Fruit fly (Drosophila melanogaster): ENCODE results near the gene CG8004.

DNA sequence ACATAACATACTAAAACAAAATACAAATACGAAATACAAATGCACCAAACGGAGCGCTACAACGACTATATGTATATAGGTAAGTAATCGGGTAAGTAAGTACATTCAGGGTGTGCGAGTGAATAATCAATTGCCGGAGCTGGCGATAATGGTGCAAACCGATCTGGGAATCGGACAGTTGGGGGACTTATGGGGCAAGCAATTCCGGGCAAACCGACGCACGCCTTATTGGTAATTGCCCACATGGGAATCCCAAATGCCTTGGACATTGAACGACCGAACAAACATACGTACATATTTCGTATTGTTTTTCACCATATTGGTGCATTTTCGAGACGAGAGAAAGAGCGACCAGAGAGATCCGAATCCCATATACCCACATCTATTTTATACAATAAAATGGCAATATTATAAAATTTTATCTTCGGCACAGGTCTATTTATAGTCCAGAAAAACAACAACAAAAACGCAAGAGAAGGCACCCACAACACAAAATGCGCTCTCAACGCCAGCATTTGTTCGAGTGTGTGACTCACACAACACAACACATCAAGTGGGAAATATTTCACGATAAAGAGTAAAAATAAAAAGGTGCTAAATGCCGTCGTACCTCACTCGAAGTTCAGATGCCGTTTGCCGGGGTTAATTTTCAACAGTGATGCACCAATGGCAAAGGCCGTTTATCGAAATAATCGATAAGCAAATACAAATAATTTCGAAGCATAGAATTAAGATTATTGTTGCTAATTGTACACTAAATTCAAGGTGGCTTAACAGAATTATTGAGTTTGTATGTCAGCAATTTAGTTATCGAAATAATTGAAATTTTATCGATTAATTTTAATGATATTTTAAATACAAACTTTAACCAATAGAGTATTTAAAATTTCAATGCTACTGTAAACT is 27.9 kb downstream of the CG8004 start:
- TF ChIP-seq Rel (GFP tag; optimal IDR thresholded peaks at IDR 0.05) (peak; percentile 41), Rel (tag; optimal IDR thresholded peaks at IDR 0.05) (peak; percentile 100), dsf (GFP tag; optimal IDR thresholded peaks at IDR 0.05; ENCODE audit: borderline replicate concordance) (no peak), tai (GFP tag; optimal IDR thresholded peaks at IDR 0.05) (no peak), Myc (optimal IDR thresholded peaks at IDR 0.05) (no peak), h (GFP tag; optimal IDR thresholded peaks at IDR 0.05) (peak; percentile 57), HLH106 (tag; optimal IDR thresholded peaks at IDR 0.05) (no peak)
